Fruit fly (Drosophila melanogaster) whole organism, embryonic: Measurements from ENCODE around the gene side-IV.

Source experiments
- Abd-B ChIP-seq: fragments of 200-800 bp; sonication (Bioruptor generic); optimal IDR thresholded peaks from 2 replicates; lab custom pipeline; 2018; ENCODE audit warnings: missing biosample characterization, mild to moderate bottlenecking, missing genetic modification characterization, moderate library complexity
- B-H1 ChIP-seq: fragments of 200-800 bp; sonication (Bioruptor generic); IDR thresholded peaks from 3 replicates; pipeline ENCODE4 v1.3.6; 2022; ENCODE audit warnings: missing biosample characterization, missing genetic modification characterization
- Blimp-1 ChIP-seq: fragments of 200-800 bp; sonication (Bioruptor generic); optimal IDR thresholded peaks from 3 replicates; lab custom pipeline; 2018; ENCODE audit warnings: missing biosample characterization, missing genetic modification characterization, mild to moderate bottlenecking, moderate library complexity, missing genetic modification reagents
- CG1024 ChIP-seq: fragments of 200-800 bp; sonication (Bioruptor generic); IDR thresholded peaks from 2 replicates; pipeline ENCODE4 v1.3.6; 2022; ENCODE audit warnings: missing biosample characterization, missing genetic modification characterization
- CG10431 ChIP-seq: fragments of 200-800 bp; sonication (Bioruptor generic); optimal IDR thresholded peaks from 3 replicates; lab custom pipeline; 2018; ENCODE audit warnings: missing biosample characterization, mild to moderate bottlenecking, missing genetic modification characterization
- CG10543 ChIP-seq: fragments of 200-800 bp; sonication (Bioruptor generic); optimal IDR thresholded peaks from 3 replicates; lab custom pipeline; 2017; ENCODE audit warnings: missing biosample characterization, mild to moderate bottlenecking, missing genetic modification characterization, moderate library complexity
- CG10565 ChIP-seq: fragments of 200-800 bp; sonication (Bioruptor generic); optimal IDR thresholded peaks from 3 replicates; lab custom pipeline; 2016; ENCODE audit warnings: missing biosample characterization, mild to moderate bottlenecking, missing genetic modification characterization
- CG10979 ChIP-seq: fragments of 200-800 bp; sonication (Bioruptor generic); optimal IDR thresholded peaks from 2 replicates; lab custom pipeline; 2018; ENCODE audit warnings: missing biosample characterization, mild to moderate bottlenecking, missing genetic modification characterization, moderate library complexity
- CG12219 ChIP-seq: fragments of 200-800 bp; sonication (Bioruptor generic); optimal IDR thresholded peaks from 3 replicates; lab custom pipeline; 2018; ENCODE audit warnings: missing biosample characterization, mild to moderate bottlenecking, missing genetic modification characterization
- CG1233 ChIP-seq: fragments of 200-800 bp; sonication (Bioruptor generic); optimal IDR thresholded peaks from 4 replicates; lab custom pipeline; 2018; ENCODE audit warnings: missing biosample characterization, mild to moderate bottlenecking, missing genetic modification characterization
- CG12391 ChIP-seq: fragments of 200-800 bp; sonication (Bioruptor generic); optimal IDR thresholded peaks from 3 replicates; lab custom pipeline; 2018; ENCODE audit warnings: missing biosample characterization, mild to moderate bottlenecking, missing genetic modification characterization, moderate library complexity
- CG12942 ChIP-seq: fragments of 200-800 bp; sonication (Bioruptor generic); optimal IDR thresholded peaks from 3 replicates; lab custom pipeline; 2016; ENCODE audit warnings: missing biosample characterization, missing genetic modification characterization
- CG14710 ChIP-seq: fragments of 200-800 bp; sonication (Bioruptor generic); optimal IDR thresholded peaks from 3 replicates; lab custom pipeline; 2019; ENCODE audit warnings: missing biosample characterization, mild to moderate bottlenecking, missing genetic modification characterization, moderate library complexity
- CG15269 ChIP-seq: fragments of 200-800 bp; sonication (Bioruptor generic); optimal IDR thresholded peaks from 2 replicates; lab custom pipeline; 2018; ENCODE audit warnings: missing biosample characterization, mild to moderate bottlenecking, missing genetic modification characterization, moderate library complexity
- CG17568 ChIP-seq: fragments of 200-800 bp; sonication (Bioruptor generic); optimal IDR thresholded peaks from 2 replicates; lab custom pipeline; 2018; ENCODE audit warnings: missing biosample characterization, mild to moderate bottlenecking, missing genetic modification characterization, moderate library complexity
- CG3726 ChIP-seq: fragments of 200-800 bp; sonication (Bioruptor generic); IDR thresholded peaks from 3 replicates; pipeline ENCODE4, ENCODE4 v1.3.6; 2022; ENCODE audit warnings: missing biosample characterization, missing genetic modification characterization
- CG4328 ChIP-seq: fragments of 200-800 bp; sonication (Bioruptor generic); optimal IDR thresholded peaks from 3 replicates; lab custom pipeline; 2017; ENCODE audit warnings: missing biosample characterization, missing genetic modification reagents, missing genetic modification characterization
- CG4617 ChIP-seq: fragments of 200-800 bp; sonication (Bioruptor generic); optimal IDR thresholded peaks from 3 replicates; lab custom pipeline; 2016; ENCODE audit warnings: missing biosample characterization, missing genetic modification characterization, borderline replicate concordance
- CG4707 ChIP-seq: fragments of 200-800 bp; sonication (Bioruptor generic); optimal IDR thresholded peaks from 2 replicates; lab custom pipeline; 2018; ENCODE audit warnings: missing biosample characterization, mild to moderate bottlenecking, missing genetic modification characterization, moderate library complexity
- CG6813 ChIP-seq: fragments of 200-800 bp; sonication (Bioruptor generic); optimal IDR thresholded peaks from 2 replicates; lab custom pipeline; 2017; ENCODE audit warnings: missing biosample characterization, missing genetic modification characterization, mild to moderate bottlenecking, moderate library complexity, missing genetic modification reagents
- CG7963 ChIP-seq: fragments of 200-800 bp; sonication (Bioruptor generic); IDR thresholded peaks from 3 replicates; pipeline ENCODE4 v1.3.6; 2022; ENCODE audit warnings: missing biosample characterization, missing genetic modification characterization; ENCODE audit not compliant: partially characterized antibody
- CG8281 ChIP-seq: fragments of 200-800 bp; sonication (Bioruptor generic); optimal IDR thresholded peaks from 2 replicates; lab custom pipeline; 2018; ENCODE audit warnings: missing biosample characterization, mild to moderate bottlenecking, missing genetic modification characterization, moderate library complexity
- CG9609 ChIP-seq: fragments of 200-800 bp; sonication (Bioruptor generic); optimal IDR thresholded peaks from 3 replicates; lab custom pipeline; 2016; ENCODE audit warnings: missing biosample characterization, missing genetic modification characterization
- Camta ChIP-seq: fragments of 200-800 bp; sonication (Bioruptor generic); optimal IDR thresholded peaks from 2 replicates; lab custom pipeline; 2016; ENCODE audit warnings: missing biosample characterization, missing genetic modification characterization
- Dbx ChIP-seq: fragments of 200-800 bp; sonication (Bioruptor generic); IDR thresholded peaks from 3 replicates; pipeline ENCODE4 v1.3.6; 2022; ENCODE audit warnings: missing biosample characterization, missing genetic modification characterization
- ERR ChIP-seq: fragments of 200-800 bp; sonication (Bioruptor generic); optimal IDR thresholded peaks from 2 replicates; lab custom pipeline; 2016; ENCODE audit warnings: missing biosample characterization, missing genetic modification characterization
- Ets65A ChIP-seq: fragments of 200-800 bp; sonication (Bioruptor generic); peaks from one replicate; lab custom pipeline; 2016; ENCODE audit warnings: missing biosample characterization, missing genetic modification characterization
- Neu2 ChIP-seq: fragments of 200-800 bp; sonication (Bioruptor generic); optimal IDR thresholded peaks from 3 replicates; lab custom pipeline; 2016; ENCODE audit warnings: missing biosample characterization, missing genetic modification characterization, borderline replicate concordance
- Ptx1 ChIP-seq: fragments of 200-800 bp; sonication (Bioruptor generic); IDR thresholded peaks from 2 replicates; pipeline ENCODE4 v1.3.6; 2022; ENCODE audit warnings: missing biosample characterization, missing genetic modification characterization
- Sox102F ChIP-seq: fragments of 200-800 bp; sonication (Bioruptor generic); optimal IDR thresholded peaks from 2 replicates; lab custom pipeline; 2018; ENCODE audit warnings: missing biosample characterization, mild to moderate bottlenecking, missing genetic modification characterization, moderate library complexity
- Xbp1 ChIP-seq: fragments of 200-800 bp; sonication (Bioruptor generic); optimal IDR thresholded peaks from 3 replicates; lab custom pipeline; 2016; ENCODE audit warnings: missing biosample characterization, mild to moderate bottlenecking, missing genetic modification characterization
- ash1 ChIP-seq: fragments of 200-800 bp; sonication (Bioruptor generic); optimal IDR thresholded peaks from 2 replicates; lab custom pipeline; 2018; ENCODE audit warnings: missing biosample characterization, mild to moderate bottlenecking, missing genetic modification characterization
- btn ChIP-seq: fragments of 200-800 bp; sonication (Bioruptor generic); optimal IDR thresholded peaks from 2 replicates; lab custom pipeline; 2016; ENCODE audit warnings: missing biosample characterization, missing genetic modification characterization
- cad ChIP-seq: fragments of >200 bp; optimal IDR thresholded peaks from 2 replicates; lab custom pipeline; 2017; ENCODE audit warnings: missing biosample characterization, missing genetic modification characterization
- dysf ChIP-seq: fragments of 200-800 bp; sonication (Bioruptor generic); IDR thresholded peaks from 3 replicates; pipeline ENCODE4 v1.3.6; 2022; ENCODE audit warnings: missing biosample characterization, missing genetic modification characterization
- ems ChIP-seq: fragments of 200-800 bp; sonication (Bioruptor generic); optimal IDR thresholded peaks from 3 replicates; lab custom pipeline; 2016; ENCODE audit warnings: missing biosample characterization, missing genetic modification characterization
- fd3F ChIP-seq: fragments of 200-800 bp; sonication (Bioruptor generic); optimal IDR thresholded peaks from 2 replicates; lab custom pipeline; 2018; ENCODE audit warnings: missing biosample characterization, mild to moderate bottlenecking, missing genetic modification characterization, moderate library complexity
- gce ChIP-seq: fragments of 200-800 bp; sonication (Bioruptor generic); IDR thresholded peaks from 3 replicates; pipeline ENCODE4 v1.3.6; 2022; ENCODE audit warnings: missing biosample characterization, missing genetic modification characterization
- gfzf ChIP-seq: fragments of 200-800 bp; sonication (Bioruptor generic); optimal IDR thresholded peaks from 2 replicates; lab custom pipeline; 2016; ENCODE audit warnings: missing biosample characterization, mild to moderate bottlenecking, missing genetic modification characterization, moderate library complexity
- grau ChIP-seq: fragments of 200-800 bp; optimal IDR thresholded peaks from 3 replicates; lab custom pipeline; 2019; ENCODE audit warnings: missing biosample characterization, mild to moderate bottlenecking, missing genetic modification characterization, moderate library complexity
- jigr1 ChIP-seq: fragments of 200-800 bp; sonication (Bioruptor generic); IDR thresholded peaks from 3 replicates; pipeline ENCODE4 v1.3.6; 2022; ENCODE audit warnings: missing biosample characterization, missing genetic modification characterization
- lola ChIP-seq, 3 experiments: fragments of >200 bp in 2 of 3; fragments of 200-800 bp in 1 of 3; sonication (Bioruptor generic) in 1 of 3; optimal IDR thresholded peaks; 2 replicates each; lab custom pipeline; 2017 to 2019; ENCODE audit warnings: missing biosample characterization in 3 of 3, missing genetic modification characterization in 3 of 3, mild to moderate bottlenecking in 1 of 3, moderate library complexity in 1 of 3
- maf-S ChIP-seq: fragments of 200-800 bp; sonication (Bioruptor generic); optimal IDR thresholded peaks from 2 replicates; lab custom pipeline; 2016; ENCODE audit warnings: missing biosample characterization, missing genetic modification characterization
- pfk ChIP-seq: fragments of 200-800 bp; sonication (Bioruptor generic); optimal IDR thresholded peaks from 2 replicates; lab custom pipeline; 2018; ENCODE audit warnings: missing biosample characterization, mild to moderate bottlenecking, missing genetic modification characterization, moderate library complexity
- sc ChIP-seq, 3 experiments: fragments of >200 bp in 2 of 3; fragments of 200-800 bp in 1 of 3; sonication (Bioruptor generic) in 1 of 3; optimal IDR thresholded peaks; 2 replicates in 2 of 3; 3 replicates in 1 of 3; lab custom pipeline; 2017; ENCODE audit warnings: mild to moderate bottlenecking in 1 of 3, missing biosample characterization in 1 of 3, missing genetic modification characterization in 1 of 3, missing genetic modification reagents in 1 of 3
- sim ChIP-seq: fragments of 200-800 bp; sonication (Bioruptor generic); IDR thresholded peaks from 2 replicates; pipeline ENCODE4 v1.3.6; 2022; ENCODE audit warnings: missing biosample characterization, missing genetic modification characterization
- slou ChIP-seq: fragments of 200-800 bp; sonication (Bioruptor generic); optimal IDR thresholded peaks from 3 replicates; lab custom pipeline; 2016; ENCODE audit warnings: missing biosample characterization, missing genetic modification characterization
- sug ChIP-seq: fragments of 200-800 bp; optimal IDR thresholded peaks from 2 replicates; lab custom pipeline; 2019; ENCODE audit warnings: missing biosample characterization, mild to moderate bottlenecking, missing genetic modification characterization, moderate library complexity
- ttk ChIP-seq: fragments of 200-800 bp; sonication (Bioruptor generic); IDR thresholded peaks from 2 replicates; pipeline ENCODE4 v2.1.2; 2022; ENCODE audit warnings: missing biosample characterization, missing genetic modification characterization
- unpg ChIP-seq: fragments of 200-800 bp; sonication (Bioruptor generic); optimal IDR thresholded peaks from 3 replicates; lab custom pipeline; 2018; ENCODE audit warnings: missing biosample characterization, mild to moderate bottlenecking, missing genetic modification characterization, moderate library complexity

side-IV gene

DNA sequence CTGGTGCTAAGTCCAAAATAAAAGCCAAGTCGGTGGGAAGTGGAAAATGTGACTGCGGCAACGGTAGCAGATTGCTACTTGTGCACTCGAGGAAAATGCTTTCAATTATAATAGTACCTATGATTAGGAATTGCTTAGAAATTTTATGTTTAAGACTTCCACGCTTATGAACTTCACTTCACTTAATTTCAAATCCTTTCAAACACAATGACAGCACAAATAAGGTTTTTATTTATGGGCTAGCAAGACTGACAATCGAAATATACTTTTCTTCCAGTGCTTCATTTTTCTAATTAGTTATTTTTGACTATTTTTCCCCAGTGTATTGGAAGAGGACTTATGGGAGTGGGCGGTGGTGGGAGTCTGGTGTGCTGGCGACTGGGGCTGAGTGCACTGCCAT, 2.0 kb upstream of the side-IV start (continued):
- TF ChIP-seq CG4707 (GFP tag; lab: Kevin White, UChicago): no peak
- TF ChIP-seq sc (optimal IDR thresholded peaks at IDR 0.05; lab: Kevin White, UChicago): no peak
- TF ChIP-seq sc (GFP tag; optimal IDR thresholded peaks at IDR 0.05; lab: Kevin White, UChicago): peak; percentile 41
- no peak for TF ChIP-seq CG9609 (GFP tag; lab: Kevin White, UChicago)
- TF ChIP-seq unpg: peak; percentile 53
- no peak for TF ChIP-seq sim (GFP tag; lab: Robert Waterston, UW)
- no peak for TF ChIP-seq CG6813
- TF ChIP-seq CG12219: peak; percentile 10
- TF ChIP-seq ERR (GFP tag; lab: Kevin White, UChicago): no peak
- TF ChIP-seq CG10431 (GFP tag; lab: Kevin White, UChicago): no peak
- TF ChIP-seq B-H1 (GFP tag; lab: Robert Waterston, UW): no peak
- no peak for TF ChIP-seq CG10543 (GFP tag; lab: Kevin White, UChicago)
- no peak for TF ChIP-seq CG15269 (tag; lab: Kevin White, UChicago)
- peak; percentile 75 for TF ChIP-seq Blimp-1 (GFP tag; lab: Kevin White, UChicago)
- no peak for TF ChIP-seq fd3F (GFP tag; lab: Kevin White, UChicago)
- no peak for TF ChIP-seq ash1 (GFP tag; lab: Kevin White, UChicago)
- no peak for TF ChIP-seq CG3726
- TF ChIP-seq Neu2 (GFP tag; lab: Kevin White, UChicago): no peak
- TF ChIP-seq dysf (GFP tag; lab: Robert Waterston, UW): peak; percentile 37; the same call in 1 of the 3 replicates
- TF ChIP-seq grau (tag; lab: Kevin White, UChicago): peak; percentile 32
- peak; percentile 14 for TF ChIP-seq Xbp1 (GFP tag; lab: Kevin White, UChicago)
- no peak for TF ChIP-seq CG1024
- TF ChIP-seq CG14710: peak; percentile 62
- TF ChIP-seq slou: no peak
- TF ChIP-seq CG4617 (GFP tag; lab: Kevin White, UChicago): no peak
- no peak for TF ChIP-seq maf-S (GFP tag; lab: Kevin White, UChicago)
- TF ChIP-seq sug (tag; lab: Kevin White, UChicago): no peak
- TF ChIP-seq Ets65A (GFP tag; lab: Kevin White, UChicago): no peak
- no peak for TF ChIP-seq CG10565 (GFP tag; lab: Kevin White, UChicago)
- TF ChIP-seq lola (GFP tag; optimal IDR thresholded peaks at IDR 0.05; lab: Kevin White, UChicago): peak in 1 of 3 experiments; percentile 71
- peak; percentile 38; the same call in 1 of the 2 replicates for TF ChIP-seq ttk (GFP tag; lab: Robert Waterston, UW)
- 0 out of 2 replicates have a peak, but pooled peaks have one; percentile 42 for TF ChIP-seq Ptx1
- TF ChIP-seq CG1233: no peak
- TF ChIP-seq CG10979 (tag; lab: Kevin White, UChicago): peak; percentile 80
- no peak for TF ChIP-seq CG7963 (GFP tag; lab: Robert Waterston, UW)
- no peak for TF ChIP-seq jigr1 (GFP tag; lab: Robert Waterston, UW)
- TF ChIP-seq Abd-B (GFP tag; lab: Kevin White, UChicago): no peak
- no peak for TF ChIP-seq gce (GFP tag; lab: Robert Waterston, UW)
- TF ChIP-seq Sox102F (GFP tag; lab: Kevin White, UChicago): peak; percentile 65
- no peak for TF ChIP-seq Camta (GFP tag; lab: Kevin White, UChicago)
- no peak for TF ChIP-seq CG12942
- no peak for TF ChIP-seq cad (GFP tag; lab: Kevin White, UChicago)
- TF ChIP-seq Dbx (GFP tag; lab: Robert Waterston, UW): no peak
- TF ChIP-seq btn (GFP tag; lab: Kevin White, UChicago): no peak
- no peak for TF ChIP-seq CG8281
- TF ChIP-seq pfk (GFP tag; lab: Kevin White, UChicago): no peak
- no peak for TF ChIP-seq ems (GFP tag; lab: Kevin White, UChicago)
- no peak for TF ChIP-seq CG4328
- no peak for TF ChIP-seq CG17568 (GFP tag; lab: Kevin White, UChicago)
- no peak for TF ChIP-seq gfzf
- TF ChIP-seq CG12391: peak; percentile 52
